Worm (Caenorhabditis elegans) whole organism, L2 larva: ENCODE results near the gene set-5.

Experiments used
- C34F6.9 ChIP-seq: fragments of 150-350 bp; optimal IDR thresholded peaks from 2 replicates; lab custom pipeline; 2014; ENCODE audit warnings: missing biosample characterization, missing genetic modification characterization
- R02D3.7 ChIP-seq: fragments of 150-350 bp; optimal IDR thresholded peaks from 2 replicates; lab custom pipeline; 2014; ENCODE audit warnings: missing biosample characterization, missing genetic modification characterization
- Y55F3AM.14 ChIP-seq: fragments of 200-800 bp; sonication (Bioruptor generic); optimal IDR thresholded peaks from 2 replicates; lab custom pipeline; 2018; ENCODE audit warnings: mild to moderate bottlenecking, missing genetic modification characterization, missing compliant biosample characterization
- ZK546.5 ChIP-seq: sonication (generic microtip); optimal IDR thresholded peaks from 2 replicates; lab custom pipeline; 2017; ENCODE audit warnings: missing biosample characterization, missing genetic modification characterization
- alr-1 ChIP-seq: fragments of 150-350 bp; optimal IDR thresholded peaks from 2 replicates; lab custom pipeline; 2014; ENCODE audit warnings: missing biosample characterization, missing genetic modification characterization
- aly-2 ChIP-seq: fragments of 150-350 bp; optimal IDR thresholded peaks from 2 replicates; lab custom pipeline; 2014; ENCODE audit warnings: missing biosample characterization, missing genetic modification characterization
- ama-1 ChIP-seq: fragments of 150-350 bp; optimal IDR thresholded peaks from 2 replicates; lab custom pipeline; 2018; ENCODE audit warnings: inconsistent platforms
- blmp-1 ChIP-seq: sonication (generic microtip); optimal IDR thresholded peaks from 2 replicates; lab custom pipeline; 2017; ENCODE audit warnings: missing genetic modification characterization, mild to moderate bottlenecking, missing compliant biosample characterization, antibody characterized with exemption, moderate library complexity; ENCODE audit not compliant: insufficient read depth
- ceh-16 ChIP-seq: fragments of 150-350 bp; optimal IDR thresholded peaks from 2 replicates; lab custom pipeline; 2014; ENCODE audit warnings: missing biosample characterization, missing genetic modification characterization
- ceh-82 ChIP-seq: fragments of 150-350 bp; optimal IDR thresholded peaks from 2 replicates; lab custom pipeline; 2014; ENCODE audit warnings: missing biosample characterization, missing genetic modification characterization
- dmd-4 ChIP-seq: sonication (generic microtip); optimal IDR thresholded peaks from 2 replicates; lab custom pipeline; 2017; ENCODE audit warnings: missing biosample characterization, missing genetic modification characterization
- egl-27 ChIP-seq: sonication (generic microtip); optimal IDR thresholded peaks from 3 replicates; lab custom pipeline; 2017; ENCODE audit warnings: missing biosample characterization, missing genetic modification reagents, missing genetic modification characterization
- elt-1 ChIP-seq: fragments of 150-350 bp; optimal IDR thresholded peaks from 2 replicates; lab custom pipeline; 2014; ENCODE audit warnings: missing biosample characterization, missing genetic modification characterization
- elt-3 ChIP-seq: sonication (generic microtip); optimal IDR thresholded peaks from 2 replicates; lab custom pipeline; 2017; ENCODE audit warnings: missing biosample characterization, missing genetic modification characterization
- fos-1 ChIP-seq: fragments of 150-350 bp; optimal IDR thresholded peaks from 2 replicates; lab custom pipeline; 2014; ENCODE audit warnings: missing biosample characterization, missing genetic modification characterization
- gmeb-1 ChIP-seq: fragments of 150-350 bp; optimal IDR thresholded peaks from 2 replicates; lab custom pipeline; 2014; ENCODE audit warnings: missing biosample characterization, missing genetic modification characterization
- lin-11 ChIP-seq: fragments of 150-350 bp; sonication (generic microtip); optimal IDR thresholded peaks from 2 replicates; lab custom pipeline; 2014; ENCODE audit warnings: missing biosample characterization, missing genetic modification characterization, inconsistent platforms, mixed read lengths
- lin-13 ChIP-seq: fragments of 150-350 bp; optimal IDR thresholded peaks from 2 replicates; lab custom pipeline; 2014; ENCODE audit warnings: missing biosample characterization, missing genetic modification reagents, missing genetic modification characterization
- mab-5 ChIP-seq: fragments of 150-350 bp; optimal IDR thresholded peaks from 2 replicates; lab custom pipeline; 2014; ENCODE audit warnings: missing biosample characterization, missing genetic modification characterization
- mbf-1 ChIP-seq: sonication (generic microtip); optimal IDR thresholded peaks from 2 replicates; lab custom pipeline; 2017; ENCODE audit warnings: missing biosample characterization, missing genetic modification characterization
- nhr-10 ChIP-seq: sonication (generic microtip); optimal IDR thresholded peaks from 2 replicates; lab custom pipeline; 2017; ENCODE audit warnings: missing biosample characterization, missing genetic modification characterization
- nhr-11 ChIP-seq: fragments of 150-350 bp; optimal IDR thresholded peaks from 2 replicates; lab custom pipeline; 2014; ENCODE audit warnings: missing biosample characterization, missing genetic modification characterization
- nhr-12 ChIP-seq: fragments of 150-350 bp; optimal IDR thresholded peaks from 2 replicates; lab custom pipeline; 2014; ENCODE audit warnings: missing biosample characterization, missing genetic modification characterization
- nhr-21 ChIP-seq: fragments of 150-350 bp; optimal IDR thresholded peaks from 2 replicates; lab custom pipeline; 2014; ENCODE audit warnings: missing biosample characterization, missing genetic modification characterization
- nhr-23 ChIP-seq: fragments of 150-350 bp; optimal IDR thresholded peaks from 2 replicates; lab custom pipeline; 2014; ENCODE audit warnings: missing biosample characterization, missing genetic modification reagents, missing genetic modification characterization
- nhr-25 ChIP-seq: fragments of 150-350 bp; sonication (generic microtip); optimal IDR thresholded peaks from 3 replicates; lab custom pipeline; 2014; ENCODE audit warnings: missing biosample characterization, missing genetic modification characterization
- nhr-6 ChIP-seq: fragments of 150-350 bp; optimal IDR thresholded peaks from 2 replicates; lab custom pipeline; 2014; ENCODE audit warnings: missing biosample characterization, missing genetic modification characterization
- sem-4 ChIP-seq: fragments of 150-350 bp; optimal IDR thresholded peaks from 2 replicates; lab custom pipeline; 2014; ENCODE audit warnings: missing biosample characterization, missing genetic modification reagents, missing genetic modification characterization
- skn-1 ChIP-seq: sonication (generic microtip); optimal IDR thresholded peaks from 2 replicates; lab custom pipeline; 2017; ENCODE audit warnings: missing biosample characterization, missing genetic modification characterization
- sma-9 ChIP-seq, 2 experiments: fragments of 150-350 bp in 1 of 2; sonication (generic microtip) in 1 of 2; optimal IDR thresholded peaks; 2 replicates each; lab custom pipeline; 2014 to 2016; ENCODE audit warnings: missing genetic modification characterization in 2 of 2, mild to moderate bottlenecking in 1 of 2, missing biosample characterization in 1 of 2, missing compliant biosample characterization in 1 of 2, missing genetic modification reagents in 1 of 2, moderate library complexity in 1 of 2
- snpc-4 ChIP-seq: fragments of 150-350 bp; optimal IDR thresholded peaks from 2 replicates; lab custom pipeline; 2014; ENCODE audit warnings: missing biosample characterization, missing genetic modification characterization
- unc-39 ChIP-seq: fragments of 150-350 bp; optimal IDR thresholded peaks from 2 replicates; lab custom pipeline; 2014; ENCODE audit warnings: missing biosample characterization, missing genetic modification characterization
- unc-55 ChIP-seq: fragments of 150-350 bp; sonication (generic microtip); optimal IDR thresholded peaks from 3 replicates; lab custom pipeline; 2014; ENCODE audit warnings: missing biosample characterization, missing genetic modification reagents, missing genetic modification characterization
- zag-1 ChIP-seq: fragments of 150-350 bp; optimal IDR thresholded peaks from 2 replicates; lab custom pipeline; 2014; ENCODE audit warnings: missing biosample characterization, missing genetic modification characterization
- ztf-1 ChIP-seq: fragments of 200-800 bp; sonication (Bioruptor generic); conservative IDR thresholded peaks from 2 replicates; pipeline ENCODE4 v1.3.6; 2022; ENCODE audit warnings: missing genetic modification characterization, missing compliant biosample characterization
- ztf-11 ChIP-seq: sonication (generic microtip); optimal IDR thresholded peaks from 2 replicates; lab custom pipeline; 2017; ENCODE audit warnings: missing biosample characterization, missing genetic modification characterization
- ztf-4 ChIP-seq: fragments of 150-350 bp; optimal IDR thresholded peaks from 2 replicates; lab custom pipeline; 2014; ENCODE audit warnings: missing biosample characterization, missing genetic modification characterization

set-5 gene

ce11 chrV:14650631-14651030 is 48.1 kb upstream of the set-5 start:
- TF ChIP-seq ZK546.5 (tag; lab: Kevin White, UChicago) (no peak), mbf-1 (tag; lab: Kevin White, UChicago) (no peak), ztf-11 (tag; lab: Kevin White, UChicago) (no peak), nhr-21 (no peak), mab-5 (tag; lab: Kevin White, UChicago) (no peak), nhr-25 (no peak), blmp-1 (no peak), egl-27 (tag; lab: Kevin White, UChicago) (no peak), aly-2 (tag; lab: Kevin White, UChicago) (no peak), unc-55 (GFP tag; lab: Kevin White, UChicago) (no peak), sem-4 (no peak), ztf-1 (GFP tag; lab: Robert Waterston, UW) (no peak)

ce11 chrV:14655689-14656088 is 43.1 kb upstream of the set-5 start:
- TF ChIP-seq nhr-25 (peak; percentile 47), nhr-12 (no peak), blmp-1 (peak; percentile 29), elt-3 (tag; lab: Kevin White, UChicago) (no peak), unc-55 (GFP tag; lab: Kevin White, UChicago) (no peak), egl-27 (tag; lab: Kevin White, UChicago) (no peak), ztf-11 (tag; lab: Kevin White, UChicago) (no peak)

- TF ChIP-seq gmeb-1 (tag; lab: Kevin White, UChicago): peak; percentile 35
- TF ChIP-seq ceh-82 (tag; lab: Kevin White, UChicago): no peak
- no peak for TF ChIP-seq R02D3.7 (tag; lab: Kevin White, UChicago)
- TF ChIP-seq skn-1 (tag; lab: Kevin White, UChicago): no peak
- peak; percentile 11 for TF ChIP-seq nhr-25
- TF ChIP-seq ztf-4: no peak
- TF ChIP-seq zag-1 (tag; lab: Kevin White, UChicago): no peak
- TF ChIP-seq ztf-11 (tag; lab: Kevin White, UChicago): no peak
- no peak for TF ChIP-seq nhr-10 (tag; lab: Kevin White, UChicago)
- TF ChIP-seq nhr-6 (tag; lab: Kevin White, UChicago): no peak
- TF ChIP-seq lin-13 (GFP tag; lab: Kevin White, UChicago): no peak
- TF ChIP-seq ceh-16 (tag; lab: Kevin White, UChicago): no peak
- no peak for TF ChIP-seq nhr-23
- no peak for TF ChIP-seq blmp-1
- TF ChIP-seq sma-9 (GFP tag; optimal IDR thresholded peaks at IDR 0.05; lab: Kevin White, UChicago): peak; percentile 20
- TF ChIP-seq sma-9 (tag; optimal IDR thresholded peaks at IDR 0.05; lab: Kevin White, UChicago): no peak
- TF ChIP-seq dmd-4: no peak
- no peak for TF ChIP-seq nhr-12
- TF ChIP-seq ama-1 (lab: Kevin White, UChicago): no peak
- no peak for TF ChIP-seq ztf-1 (GFP tag; lab: Robert Waterston, UW)
Measured at ce11 chrV:14656970-14657369, 41.8 kb upstream of the set-5 start.

ce11 chrV:14658131-14658530 is 40.6 kb upstream of the set-5 start, which contains the start of gene slc-25A29:
Gene slc-25A29 (minus strand): TSS chrV:14658175.
- peak; percentile 32 for TF ChIP-seq sma-9 (GFP tag; optimal IDR thresholded peaks at IDR 0.05; lab: Kevin White, UChicago)
- TF ChIP-seq sma-9 (tag; optimal IDR thresholded peaks at IDR 0.05; lab: Kevin White, UChicago): no peak
- TF ChIP-seq C34F6.9 (tag; lab: Kevin White, UChicago): no peak
- no peak for TF ChIP-seq alr-1 (tag; lab: Kevin White, UChicago)
- TF ChIP-seq nhr-21: peak; percentile 8
- TF ChIP-seq fos-1 (tag; lab: Kevin White, UChicago): peak; percentile 4

ce11 chrV:14659595-14659994 is 39.2 kb upstream of the set-5 start:
- TF ChIP-seq sma-9 (GFP tag; optimal IDR thresholded peaks at IDR 0.05; lab: Kevin White, UChicago) (no peak), sma-9 (tag; optimal IDR thresholded peaks at IDR 0.05; lab: Kevin White, UChicago) (no peak), blmp-1 (no peak), elt-1 (tag; lab: Kevin White, UChicago) (no peak), ama-1 (lab: Kevin White, UChicago) (no peak), nhr-11 (tag; lab: Kevin White, UChicago) (no peak), Y55F3AM.14 (GFP tag; lab: Kevin White, UChicago) (no peak), lin-13 (GFP tag; lab: Kevin White, UChicago) (no peak), snpc-4 (tag; lab: Kevin White, UChicago) (no peak), ztf-4 (no peak), aly-2 (tag; lab: Kevin White, UChicago) (no peak), elt-3 (tag; lab: Kevin White, UChicago) (no peak), zag-1 (tag; lab: Kevin White, UChicago) (no peak), lin-11 (no peak), sem-4 (no peak), unc-39 (tag; lab: Kevin White, UChicago) (no peak), skn-1 (tag; lab: Kevin White, UChicago) (no peak), ceh-16 (tag; lab: Kevin White, UChicago) (no peak), egl-27 (tag; lab: Kevin White, UChicago) (no peak), alr-1 (tag; lab: Kevin White, UChicago) (no peak)
